Worm (Caenorhabditis elegans) whole organism, L2 larva: ENCODE results near the gene fbxa-134.

Experiments used
- R02D3.7 ChIP-seq: fragments of 150-350 bp; optimal IDR thresholded peaks from 2 replicates; lab custom pipeline; 2014; ENCODE audit warnings: missing biosample characterization, missing genetic modification characterization
- ZK546.5 ChIP-seq: sonication (generic microtip); optimal IDR thresholded peaks from 2 replicates; lab custom pipeline; 2017; ENCODE audit warnings: missing biosample characterization, missing genetic modification characterization
- ama-1 ChIP-seq: fragments of 150-350 bp; optimal IDR thresholded peaks from 2 replicates; lab custom pipeline; 2018; ENCODE audit warnings: inconsistent platforms
- egl-27 ChIP-seq: sonication (generic microtip); optimal IDR thresholded peaks from 3 replicates; lab custom pipeline; 2017; ENCODE audit warnings: missing biosample characterization, missing genetic modification reagents, missing genetic modification characterization
- elt-1 ChIP-seq: fragments of 150-350 bp; optimal IDR thresholded peaks from 2 replicates; lab custom pipeline; 2014; ENCODE audit warnings: missing biosample characterization, missing genetic modification characterization
- lin-39 ChIP-seq: fragments of 150-350 bp; optimal IDR thresholded peaks from 2 replicates; lab custom pipeline; 2014; ENCODE audit warnings: missing biosample characterization, missing genetic modification reagents, missing genetic modification characterization
- mab-5 ChIP-seq: fragments of 150-350 bp; optimal IDR thresholded peaks from 2 replicates; lab custom pipeline; 2014; ENCODE audit warnings: missing biosample characterization, missing genetic modification characterization
- mdl-1 ChIP-seq, 2 experiments: fragments of 150-350 bp in 1 of 2; sonication (generic microtip) in 1 of 2; optimal IDR thresholded peaks; 2 replicates each; lab custom pipeline; 2017; ENCODE audit warnings: missing biosample characterization in 2 of 2, missing genetic modification characterization in 2 of 2
- nhr-12 ChIP-seq: fragments of 150-350 bp; optimal IDR thresholded peaks from 2 replicates; lab custom pipeline; 2014; ENCODE audit warnings: missing biosample characterization, missing genetic modification characterization
- unc-39 ChIP-seq: fragments of 150-350 bp; optimal IDR thresholded peaks from 2 replicates; lab custom pipeline; 2014; ENCODE audit warnings: missing biosample characterization, missing genetic modification characterization
- ztf-11 ChIP-seq: sonication (generic microtip); optimal IDR thresholded peaks from 2 replicates; lab custom pipeline; 2017; ENCODE audit warnings: missing biosample characterization, missing genetic modification characterization

- TF ChIP-seq elt-1 (tag; lab: Kevin White, UChicago) (no peak), mab-5 (tag; lab: Kevin White, UChicago) (no peak), lin-39 (tag; lab: Kevin White, UChicago) (no peak), ZK546.5 (tag; lab: Kevin White, UChicago) (no peak), unc-39 (tag; lab: Kevin White, UChicago) (no peak), ztf-11 (tag; lab: Kevin White, UChicago) (no peak), egl-27 (tag; lab: Kevin White, UChicago) (no peak), mdl-1 (tag; optimal IDR thresholded peaks at IDR 0.05; lab: Kevin White, UChicago) (no peak), R02D3.7 (tag; lab: Kevin White, UChicago) (no peak), nhr-12 (tag; lab: Kevin White, UChicago) (no peak), ama-1 (lab: Kevin White, UChicago) (no peak)
Observed at ce11 chrV:17331340-17331739, 21.3 kb downstream of the fbxa-134 start, which contains the start of gene fbxa-185.
